Fruit fly (Drosophila melanogaster) whole organism, embryonic: Measurements from ENCODE around the gene CG13996.

Experiments
- Abd-B ChIP-seq: fragments of 200-800 bp; sonication (Bioruptor generic); optimal IDR thresholded peaks from 2 replicates; lab custom pipeline; 2018; ENCODE audit warnings: missing biosample characterization, mild to moderate bottlenecking, missing genetic modification characterization, moderate library complexity
- Bgb ChIP-seq: fragments of 200-800 bp; sonication (Bioruptor generic); IDR thresholded peaks from 2 replicates; pipeline ENCODE4 v1.3.6; 2022; ENCODE audit warnings: missing biosample characterization, missing genetic modification characterization; ENCODE audit not compliant: partially characterized antibody
- CG1233 ChIP-seq: fragments of 200-800 bp; sonication (Bioruptor generic); optimal IDR thresholded peaks from 4 replicates; lab custom pipeline; 2018; ENCODE audit warnings: missing biosample characterization, mild to moderate bottlenecking, missing genetic modification characterization
- CG12659 ChIP-seq: fragments of 200-800 bp; sonication (Bioruptor generic); optimal IDR thresholded peaks from 3 replicates; lab custom pipeline; 2017; ENCODE audit warnings: mild to moderate bottlenecking, missing biosample characterization, missing genetic modification reagents, missing genetic modification characterization
- CG12942 ChIP-seq: fragments of 200-800 bp; sonication (Bioruptor generic); optimal IDR thresholded peaks from 3 replicates; lab custom pipeline; 2016; ENCODE audit warnings: missing biosample characterization, missing genetic modification characterization
- CG13287 ChIP-seq: fragments of 200-800 bp; sonication (Bioruptor generic); IDR thresholded peaks from 2 replicates; pipeline ENCODE4 v1.3.6; 2022; ENCODE audit warnings: missing biosample characterization, missing genetic modification characterization; ENCODE audit not compliant: partially characterized antibody
- CG14441 ChIP-seq: fragments of 200-800 bp; sonication (Bioruptor generic); IDR thresholded peaks from 2 replicates; pipeline ENCODE4 v1.3.6; 2022; ENCODE audit warnings: missing biosample characterization, missing genetic modification characterization
- CG15011 ChIP-seq: fragments of 200-800 bp; sonication (Bioruptor generic); optimal IDR thresholded peaks from 3 replicates; lab custom pipeline; 2018; ENCODE audit warnings: missing biosample characterization, mild to moderate bottlenecking, missing genetic modification characterization
- CG18262 ChIP-seq: fragments of 200-800 bp; optimal IDR thresholded peaks from 3 replicates; lab custom pipeline; 2019; ENCODE audit warnings: missing biosample characterization, mild to moderate bottlenecking, missing genetic modification characterization, moderate library complexity
- CG18599 ChIP-seq: fragments of 200-800 bp; sonication (Bioruptor generic); optimal IDR thresholded peaks from 3 replicates; lab custom pipeline; 2017; ENCODE audit warnings: missing biosample characterization, missing genetic modification characterization, mild to moderate bottlenecking, moderate library complexity, missing genetic modification reagents
- CG2678 ChIP-seq: fragments of 200-800 bp; sonication (Bioruptor generic); optimal IDR thresholded peaks from 3 replicates; lab custom pipeline; 2019; ENCODE audit warnings: missing biosample characterization, mild to moderate bottlenecking, missing genetic modification characterization, moderate library complexity
- CG31441 ChIP-seq: fragments of 200-800 bp; sonication (Bioruptor generic); IDR thresholded peaks from 2 replicates; pipeline ENCODE4 v1.3.6; 2022; ENCODE audit warnings: missing biosample characterization, missing genetic modification characterization
- CG3163 ChIP-seq: fragments of 200-800 bp; sonication (Bioruptor generic); optimal IDR thresholded peaks from 3 replicates; lab custom pipeline; 2016; ENCODE audit warnings: missing biosample characterization, missing genetic modification characterization
- CG34376 ChIP-seq: fragments of 200-800 bp; sonication (Bioruptor generic); optimal IDR thresholded peaks from 2 replicates; lab custom pipeline; 2018; ENCODE audit warnings: missing biosample characterization, mild to moderate bottlenecking, missing genetic modification characterization
- CG3847 ChIP-seq: fragments of 200-800 bp; sonication (Bioruptor generic); IDR thresholded peaks from 2 replicates; pipeline ENCODE4 v1.3.6; 2022; ENCODE audit warnings: missing biosample characterization, missing genetic modification characterization
- CG4282 ChIP-seq: fragments of 200-800 bp; sonication (Bioruptor generic); optimal IDR thresholded peaks from 2 replicates; lab custom pipeline; 2016; ENCODE audit warnings: missing biosample characterization, missing genetic modification characterization
- CG5180 ChIP-seq: fragments of 200-800 bp; sonication (Bioruptor generic); optimal IDR thresholded peaks from 3 replicates; lab custom pipeline; 2017; ENCODE audit warnings: missing biosample characterization, missing genetic modification characterization, mild to moderate bottlenecking, moderate library complexity, missing genetic modification reagents
- CG6272 ChIP-seq: fragments of 200-800 bp; sonication (Bioruptor generic); IDR thresholded peaks from 2 replicates; pipeline ENCODE4 v1.3.6; 2022; ENCODE audit warnings: missing biosample characterization, missing genetic modification characterization
- CG6765 ChIP-seq: fragments of 200-800 bp; sonication (Bioruptor generic); optimal IDR thresholded peaks from 3 replicates; lab custom pipeline; 2017; ENCODE audit warnings: missing biosample characterization, mild to moderate bottlenecking, missing genetic modification characterization
- CG7271 ChIP-seq: fragments of 200-800 bp; sonication (Bioruptor generic); optimal IDR thresholded peaks from 2 replicates; lab custom pipeline; 2018; ENCODE audit warnings: missing biosample characterization, mild to moderate bottlenecking, missing genetic modification characterization, moderate library complexity
- CTCF ChIP-seq: fragments of 200-800 bp; sonication (Bioruptor generic); optimal IDR thresholded peaks from 2 replicates; lab custom pipeline; 2017; ENCODE audit warnings: missing biosample characterization, mild to moderate bottlenecking, missing genetic modification characterization, moderate library complexity
- D19B ChIP-seq: fragments of 200-800 bp; sonication (Bioruptor generic); optimal IDR thresholded peaks from 2 replicates; lab custom pipeline; 2017; ENCODE audit warnings: missing biosample characterization, mild to moderate bottlenecking, missing genetic modification characterization
- Drgx ChIP-seq: fragments of 200-800 bp; sonication (Bioruptor generic); IDR thresholded peaks from 2 replicates; pipeline ENCODE4 v1.3.6; 2022; ENCODE audit warnings: missing biosample characterization, missing genetic modification characterization
- HmgD ChIP-seq: fragments of 200-800 bp; sonication (Bioruptor generic); optimal IDR thresholded peaks from 3 replicates; lab custom pipeline; 2016; ENCODE audit warnings: missing biosample characterization, missing genetic modification characterization
- Lim3 ChIP-seq: fragments of 200-800 bp; sonication (Bioruptor generic); IDR thresholded peaks from 2 replicates; pipeline ENCODE4 v1.3.6; 2022; ENCODE audit warnings: missing biosample characterization, missing genetic modification characterization
- Med ChIP-seq: fragments of 200-800 bp; sonication (Bioruptor generic); peaks from one replicate; lab custom pipeline; 2016; ENCODE audit warnings: missing biosample characterization, missing genetic modification characterization, mild to moderate bottlenecking, inconsistent platforms, moderate library complexity
- NfI ChIP-seq: fragments of 200-800 bp; sonication (Bioruptor generic); optimal IDR thresholded peaks from 3 replicates; lab custom pipeline; 2018; ENCODE audit warnings: missing biosample characterization, mild to moderate bottlenecking, missing genetic modification characterization, moderate library complexity
- Pdp1 ChIP-seq, 2 experiments: fragments of 200-800 bp; sonication (Bioruptor generic); optimal IDR thresholded peaks; 3 replicates each; lab custom pipeline; 2016; ENCODE audit warnings: missing biosample characterization in 2 of 2, missing genetic modification characterization in 2 of 2, mild to moderate bottlenecking in 1 of 2, moderate library complexity in 1 of 2
- Rfx ChIP-seq: fragments of 200-800 bp; sonication (Bioruptor generic); IDR thresholded peaks from 2 replicates; pipeline ENCODE4 v1.3.6; 2022; ENCODE audit warnings: missing biosample characterization, missing genetic modification characterization
- YL-1 ChIP-seq: fragments of 200-800 bp; sonication (Bioruptor generic); optimal IDR thresholded peaks from 3 replicates; lab custom pipeline; 2017; ENCODE audit warnings: missing biosample characterization, mild to moderate bottlenecking, missing genetic modification characterization
- ato ChIP-seq: fragments of 200-800 bp; sonication (Bioruptor generic); IDR thresholded peaks from 2 replicates; pipeline ENCODE4 v1.3.6; 2022; ENCODE audit warnings: missing biosample characterization, missing genetic modification characterization; ENCODE audit not compliant: partially characterized antibody
- bsh ChIP-seq, 2 experiments: fragments of 200-800 bp; sonication (Bioruptor generic); optimal IDR thresholded peaks; 2 replicates each; lab custom pipeline; 2017 to 2018; ENCODE audit warnings: mild to moderate bottlenecking in 2 of 2, missing biosample characterization in 2 of 2, missing genetic modification characterization in 2 of 2, moderate library complexity in 1 of 2
- cg ChIP-seq: fragments of 200-800 bp; sonication (Bioruptor generic); optimal IDR thresholded peaks from 3 replicates; lab custom pipeline; 2019; ENCODE audit warnings: missing biosample characterization, mild to moderate bottlenecking, missing genetic modification characterization, moderate library complexity
- dati ChIP-seq: fragments of 200-800 bp; sonication (Bioruptor generic); IDR thresholded peaks from 2 replicates; pipeline ENCODE4 v1.3.6; 2022; ENCODE audit warnings: missing biosample characterization, missing genetic modification characterization
- emc ChIP-seq: fragments of 200-800 bp; sonication (Bioruptor generic); optimal IDR thresholded peaks from 2 replicates; lab custom pipeline; 2016; ENCODE audit warnings: missing biosample characterization, missing genetic modification characterization
- esg ChIP-seq: fragments of 200-800 bp; sonication (Bioruptor generic); conservative IDR thresholded peaks from 2 replicates; pipeline ENCODE4 v1.3.6; 2022; ENCODE audit warnings: missing biosample characterization, missing genetic modification characterization
- eve ChIP-seq, 2 experiments: fragments of >200 bp; optimal IDR thresholded peaks; 2 replicates each; lab custom pipeline; 2017; ENCODE audit warnings: missing biosample characterization in 2 of 2, missing genetic modification characterization in 2 of 2
- fd102C ChIP-seq: fragments of 200-800 bp; sonication (Bioruptor generic); optimal IDR thresholded peaks from 2 replicates; lab custom pipeline; 2018; ENCODE audit warnings: missing biosample characterization, mild to moderate bottlenecking, missing genetic modification characterization, moderate library complexity
- fd3F ChIP-seq: fragments of 200-800 bp; sonication (Bioruptor generic); optimal IDR thresholded peaks from 2 replicates; lab custom pipeline; 2018; ENCODE audit warnings: missing biosample characterization, mild to moderate bottlenecking, missing genetic modification characterization, moderate library complexity
- gsb-n ChIP-seq: fragments of 200-800 bp; sonication (Bioruptor generic); optimal IDR thresholded peaks from 3 replicates; lab custom pipeline; 2018; ENCODE audit warnings: missing biosample characterization, mild to moderate bottlenecking, missing genetic modification characterization
- klu ChIP-seq: fragments of 200-800 bp; sonication (Bioruptor generic); IDR thresholded peaks from 2 replicates; pipeline ENCODE4 v1.3.6; 2022; ENCODE audit warnings: missing biosample characterization, missing genetic modification characterization
- nerfin-1 ChIP-seq: fragments of 200-800 bp; sonication (Bioruptor generic); optimal IDR thresholded peaks from 3 replicates; lab custom pipeline; 2019; ENCODE audit warnings: missing biosample characterization, mild to moderate bottlenecking, missing genetic modification characterization, moderate library complexity
- pan ChIP-seq, 4 experiments: fragments of >200 bp in 3 of 4; fragments of 200-800 bp in 1 of 4; sonication (Bioruptor generic) in 1 of 4; optimal IDR thresholded peaks in 3 of 4; IDR thresholded peaks in 1 of 4; 2 replicates each; pipeline versions ENCODE4 v1.3.6 to Lab custom; 2017 to 2022; ENCODE audit warnings: missing biosample characterization in 2 of 4, missing genetic modification characterization in 2 of 4, mixed read lengths in 1 of 4
- peb ChIP-seq: fragments of 200-800 bp; sonication (Bioruptor generic); IDR thresholded peaks from 2 replicates; pipeline ENCODE4 v1.3.6; 2022; ENCODE audit warnings: missing biosample characterization, missing genetic modification characterization
- pnt ChIP-seq: fragments of 200-800 bp; sonication (Bioruptor generic); optimal IDR thresholded peaks from 3 replicates; lab custom pipeline; 2016; ENCODE audit warnings: missing biosample characterization, missing genetic modification characterization
- rib ChIP-seq: fragments of 200-800 bp; sonication (Bioruptor generic); IDR thresholded peaks from 2 replicates; pipeline ENCODE4 v1.3.6; 2022; ENCODE audit warnings: missing biosample characterization, missing genetic modification characterization
- ro ChIP-seq: fragments of 200-800 bp; sonication (Bioruptor generic); IDR thresholded peaks from 2 replicates; pipeline ENCODE4 v1.3.6; 2022; ENCODE audit warnings: missing biosample characterization, missing genetic modification characterization
- sqz ChIP-seq: fragments of 200-800 bp; sonication (Bioruptor generic); optimal IDR thresholded peaks from 3 replicates; lab custom pipeline; 2018; ENCODE audit warnings: missing biosample characterization, mild to moderate bottlenecking, missing genetic modification characterization
- sug ChIP-seq: fragments of 200-800 bp; optimal IDR thresholded peaks from 2 replicates; lab custom pipeline; 2019; ENCODE audit warnings: missing biosample characterization, mild to moderate bottlenecking, missing genetic modification characterization, moderate library complexity
- tll ChIP-seq, 2 experiments: fragments of 200-800 bp in 1 of 2; fragments of >200 bp in 1 of 2; sonication (Bioruptor generic) in 1 of 2; optimal IDR thresholded peaks; 2 replicates each; lab custom pipeline; 2017 to 2019; ENCODE audit warnings: missing biosample characterization in 2 of 2, missing genetic modification characterization in 2 of 2, mild to moderate bottlenecking in 1 of 2, moderate library complexity in 1 of 2
- zf30C ChIP-seq: fragments of 200-800 bp; sonication (Bioruptor generic); optimal IDR thresholded peaks from 3 replicates; lab custom pipeline; 2018; ENCODE audit warnings: missing biosample characterization, mild to moderate bottlenecking, missing genetic modification characterization

The CG13996 gene

DNA sequence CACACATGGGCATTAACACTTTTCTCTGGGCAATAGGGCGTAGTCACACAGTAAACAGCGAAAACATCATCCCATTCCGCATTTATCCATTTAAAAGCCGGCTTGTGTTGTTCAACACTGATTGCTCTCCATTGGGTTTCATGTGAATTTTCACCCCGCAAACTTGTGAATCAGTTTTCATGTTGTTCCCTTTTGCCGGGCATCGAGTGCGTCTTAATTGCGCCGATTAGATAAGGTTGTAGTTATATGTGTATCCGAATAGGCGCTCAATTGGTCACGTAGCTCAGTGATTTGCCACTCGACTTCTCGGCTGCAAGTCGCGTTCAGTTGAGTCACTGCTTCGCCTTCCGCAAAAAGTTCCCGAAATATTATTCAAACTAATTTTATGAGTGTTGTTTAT, 33.7 kb upstream of the CG13996 start (continued):
- no peak for TF ChIP-seq sqz (GFP tag; lab: Kevin White, UChicago)
- TF ChIP-seq Lim3 (GFP tag; lab: Robert Waterston, UW), result no peak
- TF ChIP-seq Rfx (GFP tag; lab: Robert Waterston, UW), result no peak
- TF ChIP-seq emc, result no peak
- TF ChIP-seq CG3847 (GFP tag; lab: Robert Waterston, UW), result no peak
- TF ChIP-seq CG1233 (GFP tag; lab: Kevin White, UChicago), result no peak
- TF ChIP-seq CG15011 (GFP tag; lab: Kevin White, UChicago), result no peak
- TF ChIP-seq CG12659 (GFP tag; lab: Kevin White, UChicago), result no peak
- TF ChIP-seq eve (GFP tag; optimal IDR thresholded peaks at IDR 0.05; lab: Kevin White, UChicago), result no peak
- no peak for TF ChIP-seq CTCF
- TF ChIP-seq bsh (GFP tag; optimal IDR thresholded peaks at IDR 0.05; lab: Kevin White, UChicago), result no peak
- TF ChIP-seq pnt (GFP tag; lab: Kevin White, UChicago), result no peak
- no peak for TF ChIP-seq nerfin-1 (tag; lab: Kevin White, UChicago)
- no peak for TF ChIP-seq ro
- TF ChIP-seq peb (GFP tag; lab: Robert Waterston, UW), result no peak
- no peak for TF ChIP-seq CG12942
- TF ChIP-seq tll (GFP tag; optimal IDR thresholded peaks at IDR 0.05; lab: Kevin White, UChicago), result no peak
- TF ChIP-seq Abd-B (GFP tag; lab: Kevin White, UChicago), result no peak
- no peak for TF ChIP-seq CG2678
- no peak for TF ChIP-seq Drgx (GFP tag; lab: Robert Waterston, UW)
- peak; percentile 21 for TF ChIP-seq cg (GFP tag; lab: Kevin White, UChicago)
- TF ChIP-seq D19B (GFP tag; lab: Kevin White, UChicago), result no peak
- TF ChIP-seq CG31441, result no peak
- TF ChIP-seq ato (GFP tag; lab: Robert Waterston, UW), result no peak
- no peak for TF ChIP-seq CG3163
- no peak for TF ChIP-seq dati
- no peak for TF ChIP-seq CG18262
- no peak for TF ChIP-seq esg (GFP tag; lab: Robert Waterston, UW)
- no peak for TF ChIP-seq rib (GFP tag; lab: Robert Waterston, UW)
- no peak for TF ChIP-seq NfI (GFP tag; lab: Kevin White, UChicago)
- no peak for TF ChIP-seq pan (optimal IDR thresholded peaks at IDR 0.05; lab: Kevin White, UChicago)
- TF ChIP-seq pan (GFP tag; optimal IDR thresholded peaks at IDR 0.05 in 1 of 2, IDR thresholded peaks at IDR 0.05 in 1 of 2), result no peak
- no peak for TF ChIP-seq YL-1 (GFP tag; lab: Kevin White, UChicago)
- no peak for TF ChIP-seq CG14441 (GFP tag; lab: Robert Waterston, UW)
- TF ChIP-seq CG7271 (tag; lab: Kevin White, UChicago), result no peak
- no peak for TF ChIP-seq fd3F (GFP tag; lab: Kevin White, UChicago)
- TF ChIP-seq CG34376 (GFP tag; lab: Kevin White, UChicago), result peak; percentile 75
- TF ChIP-seq CG18599 (GFP tag; lab: Kevin White, UChicago), result no peak
- TF ChIP-seq klu (GFP tag; lab: Robert Waterston, UW), result no peak
- TF ChIP-seq Bgb, result no peak
- TF ChIP-seq Pdp1 (GFP tag; optimal IDR thresholded peaks at IDR 0.05; lab: Kevin White, UChicago), result peak in 1 of 2 experiments; percentile 47
- no peak for TF ChIP-seq CG5180
- peak; percentile 15 for TF ChIP-seq CG4282
- TF ChIP-seq Med, result peak; percentile 51
- no peak for TF ChIP-seq CG6272 (GFP tag; lab: Robert Waterston, UW)
- no peak for TF ChIP-seq CG13287 (GFP tag; lab: Robert Waterston, UW)
- no peak for TF ChIP-seq CG6765 (GFP tag; lab: Kevin White, UChicago)
- TF ChIP-seq zf30C (GFP tag; lab: Kevin White, UChicago), result no peak
- TF ChIP-seq HmgD (GFP tag; lab: Kevin White, UChicago), result no peak
- peak; percentile 27 for TF ChIP-seq sug (tag; lab: Kevin White, UChicago)
- TF ChIP-seq fd102C (GFP tag; lab: Kevin White, UChicago), result no peak
- peak; percentile 72 for TF ChIP-seq gsb-n (tag; lab: Kevin White, UChicago)
